Worm (Caenorhabditis elegans) whole organism, early embryonic: ENCODE results near the gene Y77E11A.23.

Experiments used
- B0310.2 ChIP-seq: sonication (generic microtip); optimal IDR thresholded peaks from 2 replicates; lab custom pipeline; 2016; ENCODE audit warnings: mild to moderate bottlenecking, missing genetic modification characterization, missing compliant biosample characterization
- F13C5.2 ChIP-seq: sonication (generic microtip); optimal IDR thresholded peaks from 2 replicates; lab custom pipeline; 2017; ENCODE audit warnings: mild to moderate bottlenecking, missing genetic modification characterization, inconsistent platforms, missing compliant biosample characterization
- aly-1 ChIP-seq: sonication (generic microtip); optimal IDR thresholded peaks from 2 replicates; lab custom pipeline; 2016; ENCODE audit warnings: missing genetic modification characterization, missing compliant biosample characterization
- ama-1 ChIP-seq: fragments of 150-350 bp; optimal IDR thresholded peaks from 2 replicates; lab custom pipeline; 2014
- ceh-13 ChIP-seq: fragments of 200-800 bp; sonication (Bioruptor generic); optimal IDR thresholded peaks from 2 replicates; lab custom pipeline; 2018; ENCODE audit warnings: mild to moderate bottlenecking, missing genetic modification characterization, missing compliant biosample characterization
- ceh-36 ChIP-seq: sonication (generic microtip); optimal IDR thresholded peaks from 2 replicates; lab custom pipeline; 2016; ENCODE audit warnings: missing genetic modification characterization, inconsistent platforms, missing compliant biosample characterization
- ets-7 ChIP-seq: sonication (generic microtip); optimal IDR thresholded peaks from 2 replicates; lab custom pipeline; 2016; ENCODE audit warnings: missing genotype, missing genetic modification characterization, missing compliant biosample characterization
- flt-1 ChIP-seq: fragments of 200-800 bp; sonication (Bioruptor generic); IDR thresholded peaks from 2 replicates; pipeline ENCODE4 v1.3.6; 2022; ENCODE audit warnings: missing genetic modification characterization, missing compliant biosample characterization
- hmbx-1 ChIP-seq: sonication (generic microtip); optimal IDR thresholded peaks from 2 replicates; lab custom pipeline; 2016; ENCODE audit warnings: mild to moderate bottlenecking, missing genetic modification characterization, missing compliant biosample characterization
- hmg-4 ChIP-seq: fragments of 200-800 bp; sonication (Bioruptor generic); optimal IDR thresholded peaks from 2 replicates; lab custom pipeline; 2018; ENCODE audit warnings: mild to moderate bottlenecking, missing genetic modification characterization, missing compliant biosample characterization
- hnd-1 ChIP-seq: sonication (generic microtip); optimal IDR thresholded peaks from 2 replicates; lab custom pipeline; 2016; ENCODE audit warnings: missing genetic modification characterization, missing compliant biosample characterization
- pes-1 ChIP-seq: fragments of 200-800 bp; sonication (Bioruptor generic); IDR thresholded peaks from 2 replicates; pipeline ENCODE4 v1.3.6; 2022; ENCODE audit warnings: missing genetic modification reagents, missing genetic modification characterization, missing compliant biosample characterization
- scrt-1 ChIP-seq: fragments of 200-800 bp; sonication (Bioruptor generic); IDR thresholded peaks from 2 replicates; pipeline ENCODE4 v1.3.6; 2022; ENCODE audit warnings: missing genetic modification characterization, missing compliant biosample characterization
- sea-1 ChIP-seq: fragments of 200-800 bp; sonication (Bioruptor generic); conservative IDR thresholded peaks from 2 replicates; pipeline ENCODE4 v1.3.6; 2022; ENCODE audit warnings: missing genetic modification characterization, missing compliant biosample characterization
- tbx-11 ChIP-seq: fragments of 200-800 bp; sonication (Bioruptor generic); IDR thresholded peaks from 2 replicates; pipeline ENCODE4 v1.3.6; 2022; ENCODE audit warnings: missing genetic modification characterization, missing compliant biosample characterization
- tbx-37 ChIP-seq: fragments of 200-800 bp; sonication (Bioruptor generic); conservative IDR thresholded peaks from 2 replicates; pipeline ENCODE4 v1.3.6; 2022; ENCODE audit warnings: missing genetic modification reagents, missing genetic modification characterization, missing compliant biosample characterization
- tra-4 ChIP-seq: sonication (generic microtip); optimal IDR thresholded peaks from 2 replicates; lab custom pipeline; 2017; ENCODE audit warnings: missing genetic modification characterization, missing compliant biosample characterization

Gene Y77E11A.23

ce11 chrIV:1430261-1430660 lies at the start of gene Y77E11A.23:
Gene Y77E11A.23, minus strand, starts transcription at chrIV:1430367.
- no peak for TF ChIP-seq ceh-13 (GFP tag; lab: Kevin White, UChicago)
- TF ChIP-seq tbx-11: no peak
- no peak for TF ChIP-seq flt-1 (GFP tag; lab: Robert Waterston, UW)
- no peak for TF ChIP-seq aly-1 (tag; lab: Kevin White, UChicago)
- TF ChIP-seq tbx-37 (GFP tag; lab: Robert Waterston, UW): no peak
- TF ChIP-seq hnd-1: no peak
- no peak for TF ChIP-seq ceh-36
- TF ChIP-seq ets-7: no peak
- no peak for TF ChIP-seq ama-1 (lab: Kevin White, UChicago)
- no peak for TF ChIP-seq scrt-1
- TF ChIP-seq B0310.2 (tag; lab: Kevin White, UChicago): no peak
- TF ChIP-seq hmbx-1 (tag; lab: Kevin White, UChicago): no peak

ce11 chrIV:1478649-1479048 lies 48.5 kb upstream of the Y77E11A.23 start:
- TF ChIP-seq hmg-4 (GFP tag; lab: Kevin White, UChicago) (no peak), ama-1 (lab: Kevin White, UChicago) (no peak), flt-1 (GFP tag; lab: Robert Waterston, UW) (no peak), ceh-13 (GFP tag; lab: Kevin White, UChicago) (no peak), tbx-11 (no peak), tra-4 (tag; lab: Kevin White, UChicago) (no peak), scrt-1 (no peak), sea-1 (no peak), hmbx-1 (tag; lab: Kevin White, UChicago) (no peak), tbx-37 (GFP tag; lab: Robert Waterston, UW) (no peak), hnd-1 (no peak), ets-7 (no peak), B0310.2 (tag; lab: Kevin White, UChicago) (no peak), pes-1 (GFP tag; lab: Robert Waterston, UW) (no peak), ceh-36 (no peak), aly-1 (tag; lab: Kevin White, UChicago) (no peak), F13C5.2 (tag; lab: Kevin White, UChicago) (no peak)

- no peak for TF ChIP-seq ceh-13 (GFP tag; lab: Kevin White, UChicago)
- TF ChIP-seq ets-7: no peak
- TF ChIP-seq tbx-37 (GFP tag; lab: Robert Waterston, UW): no peak
- no peak for TF ChIP-seq flt-1 (GFP tag; lab: Robert Waterston, UW)
- no peak for TF ChIP-seq F13C5.2 (tag; lab: Kevin White, UChicago)
- TF ChIP-seq B0310.2 (tag; lab: Kevin White, UChicago): no peak
- TF ChIP-seq sea-1: no peak
- TF ChIP-seq tbx-11: no peak
- TF ChIP-seq pes-1 (GFP tag; lab: Robert Waterston, UW): no peak
- no peak for TF ChIP-seq scrt-1
Measured at ce11 chrIV:1475009-1475408, 44.8 kb upstream of the Y77E11A.23 start, which contains the start of gene Y77E11A.12. Gene Y77E11A.12, minus strand, starts transcription at chrIV:1475109.

ce11 chrIV:1472145-1472544 lies 42.0 kb upstream of the Y77E11A.23 start:
- no peak for TF ChIP-seq F13C5.2 (tag; lab: Kevin White, UChicago)
- no peak for TF ChIP-seq ets-7
- TF ChIP-seq tbx-37 (GFP tag; lab: Robert Waterston, UW): no peak
- no peak for TF ChIP-seq pes-1 (GFP tag; lab: Robert Waterston, UW)
- TF ChIP-seq hnd-1: no peak
- TF ChIP-seq ama-1 (lab: Kevin White, UChicago): no peak

ce11 chrIV:1470364-1470763 lies 40.2 kb upstream of the Y77E11A.23 start:
- TF ChIP-seq tra-4 (tag; lab: Kevin White, UChicago) (no peak), ets-7 (no peak), tbx-37 (GFP tag; lab: Robert Waterston, UW) (no peak), ceh-36 (no peak), hmbx-1 (tag; lab: Kevin White, UChicago) (no peak), hnd-1 (no peak), B0310.2 (tag; lab: Kevin White, UChicago) (no peak)

ce11 chrIV:1469093-1469492 lies 38.9 kb upstream of the Y77E11A.23 start:
- TF ChIP-seq aly-1 (tag; lab: Kevin White, UChicago) (no peak), ceh-36 (no peak), flt-1 (GFP tag; lab: Robert Waterston, UW) (no peak)

- no peak for TF ChIP-seq ceh-13 (GFP tag; lab: Kevin White, UChicago)
- TF ChIP-seq tbx-37 (GFP tag; lab: Robert Waterston, UW): no peak
- TF ChIP-seq hmg-4 (GFP tag; lab: Kevin White, UChicago): no peak
- no peak for TF ChIP-seq aly-1 (tag; lab: Kevin White, UChicago)
- no peak for TF ChIP-seq flt-1 (GFP tag; lab: Robert Waterston, UW)
- no peak for TF ChIP-seq hnd-1
- no peak for TF ChIP-seq hmbx-1 (tag; lab: Kevin White, UChicago)
- no peak for TF ChIP-seq ets-7
Measured at ce11 chrIV:1465462-1465861, 35.3 kb upstream of the Y77E11A.23 start.

ce11 chrIV:1461463-1461862 lies 31.3 kb upstream of the Y77E11A.23 start:
- no peak for TF ChIP-seq tra-4 (tag; lab: Kevin White, UChicago)
- TF ChIP-seq hnd-1: no peak
- no peak for TF ChIP-seq hmbx-1 (tag; lab: Kevin White, UChicago)
- TF ChIP-seq F13C5.2 (tag; lab: Kevin White, UChicago): no peak
- no peak for TF ChIP-seq ceh-13 (GFP tag; lab: Kevin White, UChicago)
- no peak for TF ChIP-seq scrt-1
- TF ChIP-seq tbx-11: no peak
- TF ChIP-seq ama-1 (lab: Kevin White, UChicago): no peak
- TF ChIP-seq sea-1: no peak
- TF ChIP-seq B0310.2 (tag; lab: Kevin White, UChicago): no peak
- no peak for TF ChIP-seq pes-1 (GFP tag; lab: Robert Waterston, UW)
- no peak for TF ChIP-seq tbx-37 (GFP tag; lab: Robert Waterston, UW)
- TF ChIP-seq aly-1 (tag; lab: Kevin White, UChicago): no peak
- TF ChIP-seq flt-1 (GFP tag; lab: Robert Waterston, UW): no peak
- no peak for TF ChIP-seq hmg-4 (GFP tag; lab: Kevin White, UChicago)
- no peak for TF ChIP-seq ceh-36
